Worm (Caenorhabditis elegans): ENCODE measurements around the gene W02H5.8.

Gene W02H5.8

DNA sequence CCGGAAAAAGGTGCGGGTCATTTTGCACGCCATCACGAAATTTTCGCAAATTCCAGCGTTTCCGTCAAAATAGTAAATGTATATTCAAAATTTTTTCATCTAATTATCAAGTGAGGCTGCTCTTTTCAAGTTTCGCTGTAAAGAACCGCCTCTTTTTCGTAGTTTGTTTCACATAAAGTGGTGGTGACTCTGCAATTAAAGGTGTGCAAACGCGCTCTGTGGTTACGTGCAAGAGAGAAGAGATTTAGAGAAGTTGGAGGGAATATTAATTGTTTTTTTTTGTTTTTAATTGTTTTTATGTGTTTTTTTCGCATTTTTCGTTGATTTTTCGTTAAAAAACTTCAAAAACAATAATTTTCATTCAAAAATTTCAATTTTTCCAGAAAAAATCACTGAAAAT, 20.1 kb upstream of the W02H5.8 start, which contains the start of gene W02G9.3 (continued):
- TF ChIP-seq nhr-48 (tag; optimal IDR thresholded peaks at IDR 0.05) (no peak), nhr-102 (tag; optimal IDR thresholded peaks at IDR 0.05) (no peak), nhr-76 (tag; optimal IDR thresholded peaks at IDR 0.05) (no peak), daf-12 (tag; optimal IDR thresholded peaks at IDR 0.05) (no peak), php-3 (GFP tag; IDR thresholded peaks at IDR 0.05) (no peak), ces-1 (GFP tag; optimal IDR thresholded peaks at IDR 0.05) (no peak), daf-19 (GFP tag; conservative IDR thresholded peaks at IDR 0.05) (no peak), lim-7 (GFP tag; IDR thresholded peaks at IDR 0.05) (no peak), nhr-111 (GFP tag; optimal IDR thresholded peaks at IDR 0.05) (no peak), daf-8 (GFP tag; IDR thresholded peaks at IDR 0.05) (no peak), mep-1 (tag; optimal IDR thresholded peaks at IDR 0.05) (peak; percentile 70), dpl-1 (GFP tag; optimal IDR thresholded peaks at IDR 0.05) (peak; percentile 80), cey-2 (tag; optimal IDR thresholded peaks at IDR 0.05; ENCODE audit: borderline replicate concordance, insufficient read depth) (no peak), pqm-1 (tag; optimal IDR thresholded peaks at IDR 0.05) (no peak), dmd-6 (GFP tag; IDR thresholded peaks at IDR 0.05) (peak; percentile 24; the same call in 1 of the 2 replicates), nhr-28 (tag; optimal IDR thresholded peaks at IDR 0.05) (peak; percentile 71), saeg-2 (GFP tag; IDR thresholded peaks at IDR 0.05) (no peak), snpc-4 (tag; optimal IDR thresholded peaks at IDR 0.05) (no peak), zip-2 (tag; optimal IDR thresholded peaks at IDR 0.05) (no peak), set-16 (GFP tag; IDR thresholded peaks at IDR 0.05) (no peak), F44E2.7 (GFP tag; IDR thresholded peaks at IDR 0.05) (no peak), rbr-2 (tag; optimal IDR thresholded peaks at IDR 0.05) (peak; percentile 68), hmg-1.1 (GFP tag; IDR thresholded peaks at IDR 0.05) (peak; percentile 36; the same call in 1 of the 2 replicates), snpc-1.2 (GFP tag; IDR thresholded peaks at IDR 0.05) (no peak), lin-29 (GFP tag; IDR thresholded peaks at IDR 0.05) (no peak), mdl-1 (tag; optimal IDR thresholded peaks at IDR 0.05) (no peak), lin-13 (GFP tag; optimal IDR thresholded peaks at IDR 0.05) (peak; percentile 86), ceh-20 (GFP tag; IDR thresholded peaks at IDR 0.05) (no peak), daf-16 (GFP tag; optimal IDR thresholded peaks at IDR 0.05) (no peak), daf-16 (tag; optimal IDR thresholded peaks at IDR 0.05) (peak; percentile 56), mxl-3 (GFP tag; optimal IDR thresholded peaks at IDR 0.05) (no peak), ZK546.5 (tag; optimal IDR thresholded peaks at IDR 0.05) (no peak), aly-2 (tag; optimal IDR thresholded peaks at IDR 0.05) (no peak), nhr-6 (tag; optimal IDR thresholded peaks at IDR 0.05) (peak; percentile 22), egl-43 (GFP tag; IDR thresholded peaks at IDR 0.05) (no peak), R02D3.7 (tag; optimal IDR thresholded peaks at IDR 0.05) (no peak), skn-1 (tag; optimal IDR thresholded peaks at IDR 0.05) (no peak), gei-8 (GFP tag; optimal IDR thresholded peaks at IDR 0.05) (no peak), F49E8.2 (tag; optimal IDR thresholded peaks at IDR 0.05; ENCODE audit: borderline replicate concordance) (peak; percentile 24), nhr-237 (tag; optimal IDR thresholded peaks at IDR 0.05) (no peak), arid-1 (GFP tag; conservative IDR thresholded peaks at IDR 0.05) (no peak), mxl-2 (GFP tag; conservative IDR thresholded peaks at IDR 0.05) (no peak), ztf-7 (tag; optimal IDR thresholded peaks at IDR 0.05) (no peak), hlh-30 (tag; optimal IDR thresholded peaks at IDR 0.05; ENCODE audit: insufficient read depth) (peak; percentile 41), lin-15B (tag; optimal IDR thresholded peaks at IDR 0.05) (no peak), unc-39 (tag; optimal IDR thresholded peaks at IDR 0.05) (no peak), nhr-25 (tag; optimal IDR thresholded peaks at IDR 0.05; ENCODE audit: borderline replicate concordance, insufficient read depth) (no peak), hlh-11 (tag; optimal IDR thresholded peaks at IDR 0.05) (peak; percentile 3), nhr-77 (tag; optimal IDR thresholded peaks at IDR 0.05) (peak; percentile 92), unc-62 (GFP tag; optimal IDR thresholded peaks at IDR 0.05 in 1 of 2) (no peak), unc-62 (tag; optimal IDR thresholded peaks at IDR 0.05) (no peak), ceh-28 (tag; optimal IDR thresholded peaks at IDR 0.05) (no peak), fkh-10 (GFP tag; optimal IDR thresholded peaks at IDR 0.05) (peak; percentile 75)
